Fruit fly (Drosophila melanogaster) Kc167 (cell line): Measurements from ENCODE around the gene CG1463.

Experiments
- Myc ChIP-seq: fragments of >200 bp; optimal IDR thresholded peaks from 2 replicates; lab custom pipeline; 2017; ENCODE audit warnings: missing external identifiers
- Sin3A ChIP-seq: fragments of >200 bp; optimal IDR thresholded peaks from 2 replicates; lab custom pipeline; 2018; ENCODE audit warnings: missing external identifiers
- h ChIP-seq: fragments of >200 bp; optimal IDR thresholded peaks from 3 replicates; lab custom pipeline; 2018; ENCODE audit warnings: missing external identifiers
- insv ChIP-seq: fragments of >200 bp; optimal IDR thresholded peaks from 3 replicates; lab custom pipeline; 2018; ENCODE audit warnings: missing external identifiers
- psq ChIP-seq: fragments of >200 bp; optimal IDR thresholded peaks from 2 replicates; lab custom pipeline; 2017; ENCODE audit warnings: missing external identifiers
- ttk ChIP-seq: sonication (Bioruptor generic); optimal IDR thresholded peaks from 2 replicates; lab custom pipeline; 2017; ENCODE audit warnings: missing external identifiers

Gene CG1463

dm6 chrX:12629564-12629963 is 18.1 kb upstream of the CG1463 start, which contains the start of the genes Aven and CG2540:
Gene Aven (minus strand): TSS chrX:12629640.
Gene CG2540 (plus strand): TSS chrX:12629878.
- TF ChIP-seq Sin3A (lab: Kevin White, UChicago) (no peak), insv (lab: Kevin White, UChicago) (no peak), Myc (lab: Kevin White, UChicago) (no peak), h (lab: Kevin White, UChicago) (no peak), ttk (lab: Kevin White, UChicago) (no peak), psq (lab: Kevin White, UChicago) (no peak)

DNA sequence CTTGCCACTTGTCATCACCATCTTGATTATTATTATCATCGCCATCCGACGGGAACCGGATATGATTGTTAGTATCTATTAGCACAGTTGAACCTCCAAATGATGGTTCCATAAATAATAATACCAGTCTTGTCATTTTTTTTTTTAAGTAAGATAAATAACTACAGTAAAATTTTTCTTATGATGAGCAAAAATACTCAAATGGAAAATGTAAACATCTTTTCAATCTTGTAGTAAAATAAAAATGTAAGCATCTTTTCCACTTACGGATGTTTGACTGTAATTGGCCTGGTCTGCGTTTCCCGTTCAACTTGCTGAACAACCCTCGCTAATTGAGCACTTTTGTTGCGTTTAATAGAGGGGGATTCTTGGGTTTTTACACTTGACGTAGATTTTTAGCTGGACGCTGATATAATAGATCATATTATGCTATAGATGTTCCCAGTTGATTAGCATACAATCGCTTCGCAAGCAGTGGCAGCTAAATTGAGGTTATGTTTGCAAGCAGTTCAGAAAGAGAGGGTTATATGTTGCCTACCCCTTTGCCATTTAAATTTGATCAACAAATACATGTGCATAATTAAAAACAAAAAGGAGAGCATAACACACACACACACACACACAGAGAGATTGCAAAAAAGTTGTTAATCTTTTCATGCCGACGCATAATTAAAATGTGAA is 14.3 kb upstream of the CG1463 start:
- TF ChIP-seq Myc (lab: Kevin White, UChicago) = no peak
- no peak for TF ChIP-seq psq (lab: Kevin White, UChicago)
- TF ChIP-seq Sin3A (lab: Kevin White, UChicago) = no peak
- TF ChIP-seq insv (lab: Kevin White, UChicago) = no peak
- TF ChIP-seq ttk (lab: Kevin White, UChicago) = no peak
- no peak for TF ChIP-seq h (lab: Kevin White, UChicago)

DNA sequence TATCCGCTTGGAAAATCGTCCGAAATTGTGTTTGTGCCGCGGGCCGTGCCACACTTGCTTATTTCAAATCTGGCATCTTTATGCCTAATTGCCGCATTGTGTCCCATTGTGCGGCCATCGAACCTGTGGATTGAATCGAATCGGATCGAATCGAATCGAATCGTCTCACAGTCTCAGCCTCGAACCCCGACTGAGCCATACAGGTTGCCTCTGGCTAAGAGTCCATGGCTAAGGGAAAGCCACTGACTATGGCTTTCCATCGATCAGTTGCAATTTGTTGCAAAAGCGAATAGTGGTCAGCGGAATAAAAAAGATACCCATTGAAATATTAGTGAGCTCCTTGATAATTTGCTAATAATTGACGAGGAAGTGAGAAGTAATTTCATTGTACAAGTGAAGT is 12.5 kb upstream of the CG1463 start, which contains the start of gene CG15728:
CG15728 (plus strand) TSS at position 301 of the 400 bp plus-strand sequence.
- TF ChIP-seq Sin3A (lab: Kevin White, UChicago) (no peak), insv (lab: Kevin White, UChicago) (no peak), Myc (lab: Kevin White, UChicago) (no peak), psq (lab: Kevin White, UChicago) (no peak), ttk (lab: Kevin White, UChicago) (no peak), h (lab: Kevin White, UChicago) (no peak)

dm6 chrX:12621640-12622039 is 10.2 kb upstream of the CG1463 start:
- TF ChIP-seq h (lab: Kevin White, UChicago) (no peak), insv (lab: Kevin White, UChicago) (no peak), Myc (lab: Kevin White, UChicago) (no peak), psq (lab: Kevin White, UChicago) (no peak), Sin3A (lab: Kevin White, UChicago) (no peak), ttk (lab: Kevin White, UChicago) (no peak)

DNA sequence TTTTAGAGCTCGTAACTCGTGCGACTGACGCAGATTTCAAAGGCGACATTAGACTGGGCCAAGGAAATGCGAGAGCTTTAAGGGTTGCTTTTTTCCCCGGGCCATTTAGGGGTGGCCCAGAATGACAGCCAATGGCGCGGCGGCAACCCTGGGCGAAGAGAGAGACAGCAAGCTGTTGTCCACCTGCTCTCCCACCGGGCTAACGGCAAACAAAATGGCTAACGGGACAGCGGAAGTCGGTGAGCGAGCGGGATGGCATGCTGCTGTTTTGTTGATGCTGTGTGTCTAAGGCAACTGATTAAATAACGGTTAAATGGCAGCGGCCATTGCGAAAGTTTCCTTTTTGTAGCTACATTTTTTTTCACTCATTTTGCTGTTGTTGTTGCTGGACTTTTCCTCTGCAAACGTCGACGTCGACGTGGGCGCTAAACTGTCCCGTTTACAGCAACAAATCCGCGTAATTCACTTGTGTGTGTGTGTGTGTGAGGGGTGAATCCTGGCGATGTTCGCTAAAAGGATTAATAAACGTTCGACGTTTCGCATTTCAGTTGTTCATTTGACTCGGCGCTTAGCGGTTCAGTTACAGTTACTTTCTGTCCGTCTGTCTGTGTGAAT is 4.4 kb upstream of the CG1463 start, which contains the start of gene CG11085:
CG11085 (plus strand) TSS at position 565 of the 615 bp plus-strand sequence.
- TF ChIP-seq Sin3A (lab: Kevin White, UChicago) (no peak), psq (lab: Kevin White, UChicago) (no peak), ttk (lab: Kevin White, UChicago) (no peak), insv (lab: Kevin White, UChicago) (no peak), h (lab: Kevin White, UChicago) (no peak), Myc (lab: Kevin White, UChicago) (no peak)

- TF ChIP-seq psq (lab: Kevin White, UChicago) (no peak), ttk (lab: Kevin White, UChicago) (no peak), Myc (lab: Kevin White, UChicago) (no peak), Sin3A (lab: Kevin White, UChicago) (no peak), h (lab: Kevin White, UChicago) (no peak), insv (lab: Kevin White, UChicago) (no peak)
Measured at dm6 chrX:12613248-12613805, 1.9 kb upstream of the CG1463 start.

dm6 chrX:12600802-12601793 is 10.4 kb downstream of the CG1463 start:
- TF ChIP-seq ttk (lab: Kevin White, UChicago) = no peak
- TF ChIP-seq Myc (lab: Kevin White, UChicago) = no peak
- TF ChIP-seq psq (lab: Kevin White, UChicago) = no peak
- TF ChIP-seq insv (lab: Kevin White, UChicago) = no peak
- no peak for TF ChIP-seq Sin3A (lab: Kevin White, UChicago)
- TF ChIP-seq h (lab: Kevin White, UChicago) = no peak

DNA sequence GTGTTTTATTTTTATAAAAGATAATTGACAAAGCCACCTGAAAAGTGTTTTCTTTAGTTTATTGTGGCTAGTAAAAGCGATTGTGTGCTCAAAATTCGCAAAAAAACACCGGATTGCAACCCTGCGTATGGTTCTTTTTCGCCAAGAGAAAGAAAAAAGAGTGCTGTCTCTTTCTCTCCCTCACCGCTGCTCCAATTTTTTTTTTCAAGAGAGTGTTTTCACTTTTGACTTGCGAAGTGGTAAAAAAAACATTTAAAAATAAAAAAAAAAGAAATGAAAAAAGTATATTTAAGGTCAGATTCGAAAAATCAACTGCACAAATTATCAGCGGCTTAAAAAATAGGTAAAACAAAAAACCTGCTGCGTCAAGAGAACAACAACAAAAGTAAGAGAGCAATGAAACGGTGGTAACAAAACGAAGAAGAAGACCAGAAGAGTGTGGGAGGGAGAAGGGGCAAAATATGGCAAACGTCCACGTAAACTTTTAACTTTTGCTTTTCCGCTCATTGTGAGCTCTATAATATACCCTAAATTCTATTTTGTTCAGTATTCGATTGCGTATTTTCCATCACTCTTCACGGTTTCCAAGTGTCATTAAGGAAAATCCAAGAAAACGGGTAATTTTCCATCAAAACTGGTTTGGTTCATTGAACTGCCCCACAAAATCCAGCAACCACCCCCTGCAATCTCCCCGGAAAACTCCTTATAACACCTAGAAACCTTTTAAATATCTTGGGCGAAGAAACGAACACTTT is 14.9 kb downstream of the CG1463 start:
- TF ChIP-seq insv (lab: Kevin White, UChicago) (no peak), Sin3A (lab: Kevin White, UChicago) (no peak), Myc (lab: Kevin White, UChicago) (no peak), h (lab: Kevin White, UChicago) (no peak), psq (lab: Kevin White, UChicago) (no peak), ttk (lab: Kevin White, UChicago) (no peak)

- TF ChIP-seq Sin3A (lab: Kevin White, UChicago) (no peak), Myc (lab: Kevin White, UChicago) (no peak), psq (lab: Kevin White, UChicago) (no peak), insv (lab: Kevin White, UChicago) (no peak), h (lab: Kevin White, UChicago) (no peak), ttk (lab: Kevin White, UChicago) (no peak)
Measured at dm6 chrX:12595610-12596336, 15.7 kb downstream of the CG1463 start, which contains the start of the genes CG1824 and Sec16. Gene CG1824 (minus strand): TSS chrX:12595624. Gene Sec16 (plus strand): TSS chrX:12596047.
